Fruit fly (Drosophila melanogaster): ENCODE data around the gene bam.

bam gene

DNA sequence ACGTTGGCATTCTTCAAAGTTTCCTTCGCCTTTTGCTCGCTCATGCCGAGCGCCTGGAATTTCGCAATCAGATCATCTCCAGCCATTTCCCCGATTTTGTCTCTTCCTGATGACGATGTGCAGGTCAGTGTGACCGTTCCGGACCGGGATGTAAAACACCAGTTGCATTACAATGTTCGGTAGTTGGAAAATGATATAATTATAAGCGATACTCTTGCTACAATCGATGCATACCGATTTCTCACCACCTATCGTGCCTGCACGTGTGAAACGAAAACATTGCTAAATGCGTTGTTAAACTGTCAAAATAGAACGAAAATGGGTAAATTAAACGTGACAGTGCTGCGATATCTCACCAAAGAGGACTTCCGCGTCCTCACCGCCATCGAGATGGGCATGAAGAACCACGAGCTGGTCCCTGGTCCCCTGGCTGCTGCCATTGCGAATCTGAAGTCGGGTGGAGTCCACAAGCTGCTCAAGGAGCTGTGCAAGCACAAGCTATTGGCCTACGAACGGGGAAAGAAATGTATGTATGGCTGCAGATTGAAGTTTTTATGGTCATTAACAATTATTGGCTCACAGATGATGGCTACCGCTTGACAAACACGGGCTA is 20.8 kb upstream of the bam start, which contains the start of the genes GlnRS and RIOK2 (continued):
- TF ChIP-seq CG10209 (GFP tag; optimal IDR thresholded peaks at IDR 0.05), result no peak
- TF ChIP-seq CoRest (tag; optimal IDR thresholded peaks at IDR 0.05), result no peak
- no peak for TF ChIP-seq Lim3 (GFP tag; IDR thresholded peaks at IDR 0.05)
- TF ChIP-seq Chrac-16 (GFP tag; optimal IDR thresholded peaks at IDR 0.05), result no peak
- TF ChIP-seq CG1024 (GFP tag; IDR thresholded peaks at IDR 0.05), result peak; percentile 88
- no peak for TF ChIP-seq C15 (GFP tag; IDR thresholded peaks at IDR 0.05)
- 0 out of 2 replicates have a peak, but pooled peaks have one; percentile 49 for TF ChIP-seq sob (GFP tag; IDR thresholded peaks at IDR 0.05)
- no peak for TF ChIP-seq CG11723 (GFP tag; optimal IDR thresholded peaks at IDR 0.05)
- TF ChIP-seq Taf1 (GFP tag; IDR thresholded peaks at IDR 0.05), result no peak
- peak; percentile 92 for TF ChIP-seq tna (GFP tag; IDR thresholded peaks at IDR 0.05; ENCODE audit: partially characterized antibody)
- TF ChIP-seq Xbp1 (GFP tag; optimal IDR thresholded peaks at IDR 0.05), result peak; percentile 20
- peak; percentile 93 for TF ChIP-seq hb (GFP tag; IDR thresholded peaks at IDR 0.05; ENCODE audit: partially characterized antibody)
- TF ChIP-seq CG9817 (tag; optimal IDR thresholded peaks at IDR 0.05), result no peak
- peak; percentile 54 for TF ChIP-seq gro (GFP tag; optimal IDR thresholded peaks at IDR 0.05)
- TF ChIP-seq CG7839 (tag; optimal IDR thresholded peaks at IDR 0.05), result no peak
- no peak for TF ChIP-seq dmrt99B (tag; optimal IDR thresholded peaks at IDR 0.05)
- TF ChIP-seq CG6813 (GFP tag; optimal IDR thresholded peaks at IDR 0.05), result no peak
- TF ChIP-seq lab (GFP tag; optimal IDR thresholded peaks at IDR 0.05), result no peak
- TF ChIP-seq pros (GFP tag; optimal IDR thresholded peaks at IDR 0.05), result no peak
- TF ChIP-seq CG12391 (tag; optimal IDR thresholded peaks at IDR 0.05), result peak; percentile 31
- no peak for TF ChIP-seq nau (GFP tag; optimal IDR thresholded peaks at IDR 0.05)
- TF ChIP-seq CG17186 (GFP tag; optimal IDR thresholded peaks at IDR 0.05), result peak; percentile 77
- TF ChIP-seq CG14710 (tag; optimal IDR thresholded peaks at IDR 0.05), result no peak
- no peak for TF ChIP-seq CG11085 (GFP tag; IDR thresholded peaks at IDR 0.05)
- no peak for TF ChIP-seq CG15011 (GFP tag; optimal IDR thresholded peaks at IDR 0.05)
- no peak for TF ChIP-seq Hr51 (GFP tag; optimal IDR thresholded peaks at IDR 0.05)
- TF ChIP-seq tin (GFP tag; optimal IDR thresholded peaks at IDR 0.05), result no peak
- peak; percentile 98 for TF ChIP-seq Bgb (GFP tag; IDR thresholded peaks at IDR 0.05; ENCODE audit: partially characterized antibody)
- TF ChIP-seq dmrt11E (tag; optimal IDR thresholded peaks at IDR 0.05), result no peak
- TF ChIP-seq ac (GFP tag; optimal IDR thresholded peaks at IDR 0.05), result no peak
- 0 out of 2 replicates have a peak, but pooled peaks have one; percentile 15 for TF ChIP-seq Xrp1 (GFP tag; IDR thresholded peaks at IDR 0.05)
- TF ChIP-seq Hand (GFP tag; optimal IDR thresholded peaks at IDR 0.05), result no peak

DNA sequence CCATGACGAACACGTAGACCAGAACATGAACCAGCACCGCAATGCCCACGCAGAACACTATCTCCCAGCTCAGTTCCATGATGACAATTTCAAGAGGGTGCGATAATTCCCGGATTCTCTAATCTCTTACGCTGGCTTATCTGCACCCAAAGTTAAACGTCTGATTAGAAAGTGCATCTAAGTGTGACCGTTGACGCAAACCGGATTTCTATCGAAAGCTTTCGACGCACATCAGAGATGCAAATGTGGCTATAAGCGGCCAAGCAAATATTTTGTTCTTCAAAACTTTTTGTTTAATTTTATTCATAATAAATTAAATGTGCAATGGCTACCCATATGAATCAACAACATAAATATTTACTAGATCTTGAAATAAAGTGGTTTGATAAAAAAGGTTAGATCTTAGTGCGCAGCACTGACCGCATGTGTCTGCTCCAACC is 17.4 kb upstream of the bam start, which contains the start of the genes Kdsr and CG11858:
Gene Kdsr, minus strand, starts transcription at position 177 of the 440 bp plus-strand sequence.
Gene CG11858, plus strand, starts transcription at position 420 of the 440 bp plus-strand sequence.
- TF ChIP-seq Doc3 (GFP tag; IDR thresholded peaks at IDR 0.05; ENCODE audit: partially characterized antibody) (no peak), bigmax (GFP tag; optimal IDR thresholded peaks at IDR 0.05) (no peak), Optix (GFP tag; IDR thresholded peaks at IDR 0.05) (no peak), ci (GFP tag; IDR thresholded peaks at IDR 0.05) (peak; percentile 47), Sox102F (GFP tag; optimal IDR thresholded peaks at IDR 0.05) (peak; percentile 72), Hsf (GFP tag; optimal IDR thresholded peaks at IDR 0.05) (peak; percentile 70), Hr39 (optimal IDR thresholded peaks at IDR 0.05) (no peak), CG4424 (GFP tag; optimal IDR thresholded peaks at IDR 0.05) (peak; percentile 56), unpg (GFP tag; optimal IDR thresholded peaks at IDR 0.05) (peak; percentile 72), fd64A (GFP tag; optimal IDR thresholded peaks at IDR 0.05) (no peak), grau (tag; optimal IDR thresholded peaks at IDR 0.05) (peak; percentile 73), Hmx (GFP tag; optimal IDR thresholded peaks at IDR 0.05) (no peak), CG9797 (GFP tag; optimal IDR thresholded peaks at IDR 0.05) (peak; percentile 76), CG7987 (GFP tag; optimal IDR thresholded peaks at IDR 0.05) (peak; percentile 48), CG8290 (GFP tag; optimal IDR thresholded peaks at IDR 0.05) (peak; percentile 1), CG8290 (tag; optimal IDR thresholded peaks at IDR 0.05) (peak in 1 of 2 experiments; percentile 14), p53 (GFP tag; optimal IDR thresholded peaks at IDR 0.05) (no peak), knrl (GFP tag; IDR thresholded peaks at IDR 0.05; ENCODE audit: partially characterized antibody) (no peak), CG3847 (GFP tag; IDR thresholded peaks at IDR 0.05) (peak; percentile 68)
